Worm (Caenorhabditis elegans): ENCODE results near the gene hpo-7.

The hpo-7 gene

ce11 chrII:2122762-2123161 is 12.7 kb downstream of the hpo-7 start:
- TF ChIP-seq elt-2 (tag; optimal IDR thresholded peaks at IDR 0.05) = peak; percentile 55
- no peak for TF ChIP-seq nfya-1 (tag; optimal IDR thresholded peaks at IDR 0.05; ENCODE audit: insufficient read depth)

- no peak for TF ChIP-seq nfya-1 (tag; optimal IDR thresholded peaks at IDR 0.05; ENCODE audit: insufficient read depth)
- TF ChIP-seq elt-2 (tag; optimal IDR thresholded peaks at IDR 0.05) = peak; percentile 55
- peak; percentile 18 for TF ChIP-seq pqm-1 (tag; optimal IDR thresholded peaks at IDR 0.05)
Observed at ce11 chrII:2122091-2122490, 13.4 kb downstream of the hpo-7 start, which contains the start of gene math-37. Gene math-37, minus strand, starts transcription at chrII:2122191.

ce11 chrII:2116794-2117193 is 18.7 kb downstream of the hpo-7 start, which contains the start of gene srh-195:
Gene srh-195, minus strand, starts transcription at chrII:2116894.
- TF ChIP-seq ceh-9 (tag; optimal IDR thresholded peaks at IDR 0.05) (no peak), nhr-28 (tag; optimal IDR thresholded peaks at IDR 0.05) (no peak), zag-1 (tag; optimal IDR thresholded peaks at IDR 0.05) (no peak), lin-15B (tag; optimal IDR thresholded peaks at IDR 0.05) (no peak), aly-2 (tag; optimal IDR thresholded peaks at IDR 0.05) (no peak), hmg-11 (tag; optimal IDR thresholded peaks at IDR 0.05) (no peak), elt-2 (tag; optimal IDR thresholded peaks at IDR 0.05) (no peak), snpc-4 (tag; optimal IDR thresholded peaks at IDR 0.05) (no peak), ztf-4 (tag; optimal IDR thresholded peaks at IDR 0.05) (no peak), pqm-1 (tag; optimal IDR thresholded peaks at IDR 0.05) (no peak), mml-1 (tag; optimal IDR thresholded peaks at IDR 0.05) (no peak), skn-1 (tag; optimal IDR thresholded peaks at IDR 0.05) (no peak), fkh-10 (GFP tag; optimal IDR thresholded peaks at IDR 0.05) (no peak), nhr-25 (tag; optimal IDR thresholded peaks at IDR 0.05) (no peak), fos-1 (tag; optimal IDR thresholded peaks at IDR 0.05) (no peak), unc-62 (GFP tag; optimal IDR thresholded peaks at IDR 0.05) (no peak), fkh-2 (tag; optimal IDR thresholded peaks at IDR 0.05) (no peak), ztf-11 (tag; optimal IDR thresholded peaks at IDR 0.05) (no peak), nfya-1 (tag; optimal IDR thresholded peaks at IDR 0.05; ENCODE audit: insufficient read depth) (no peak), nhr-12 (tag; optimal IDR thresholded peaks at IDR 0.05) (no peak)

ce11 chrII:2114488-2114887 is 21.0 kb downstream of the hpo-7 start:
- TF ChIP-seq nhr-23 (tag; optimal IDR thresholded peaks at IDR 0.05) (no peak), jun-1 (tag; optimal IDR thresholded peaks at IDR 0.05) (no peak), fkh-2 (tag; optimal IDR thresholded peaks at IDR 0.05) (no peak), egl-5 (tag; optimal IDR thresholded peaks at IDR 0.05) (no peak), elt-2 (tag; optimal IDR thresholded peaks at IDR 0.05) (no peak)

- TF ChIP-seq zag-1 (tag; optimal IDR thresholded peaks at IDR 0.05) (no peak), skn-1 (tag; optimal IDR thresholded peaks at IDR 0.05) (no peak), jun-1 (tag; optimal IDR thresholded peaks at IDR 0.05) (no peak), mdl-1 (tag; optimal IDR thresholded peaks at IDR 0.05) (no peak), elt-2 (tag; optimal IDR thresholded peaks at IDR 0.05) (no peak), nhr-12 (tag; optimal IDR thresholded peaks at IDR 0.05) (no peak), unc-39 (tag; optimal IDR thresholded peaks at IDR 0.05) (no peak), tbx-2 (tag; optimal IDR thresholded peaks at IDR 0.05) (no peak), nhr-77 (tag; optimal IDR thresholded peaks at IDR 0.05) (no peak), eor-1 (tag; optimal IDR thresholded peaks at IDR 0.05) (no peak), nhr-237 (tag; optimal IDR thresholded peaks at IDR 0.05) (no peak), nhr-76 (tag; optimal IDR thresholded peaks at IDR 0.05) (no peak), lsy-12 (tag; optimal IDR thresholded peaks at IDR 0.05) (no peak), nhr-28 (tag; optimal IDR thresholded peaks at IDR 0.05) (no peak)
Observed at ce11 chrII:2112948-2113347, 22.6 kb downstream of the hpo-7 start, which contains the start of gene R52.6. Gene R52.6, minus strand, starts transcription at chrII:2113048.

ce11 chrII:2109943-2110342 is 25.6 kb downstream of the hpo-7 start, which contains the start of gene R52.5:
Gene R52.5, minus strand, starts transcription at chrII:2110043.
- TF ChIP-seq nhr-11 (tag; optimal IDR thresholded peaks at IDR 0.05) (no peak), nhr-12 (tag; optimal IDR thresholded peaks at IDR 0.05) (no peak), ama-1 (optimal IDR thresholded peaks at IDR 0.05) (no peak), pqm-1 (tag; optimal IDR thresholded peaks at IDR 0.05) (no peak), mdl-1 (tag; optimal IDR thresholded peaks at IDR 0.05) (no peak), nhr-23 (tag; optimal IDR thresholded peaks at IDR 0.05) (no peak), ztf-11 (tag; optimal IDR thresholded peaks at IDR 0.05) (no peak), jun-1 (tag; optimal IDR thresholded peaks at IDR 0.05) (no peak), unc-62 (GFP tag; optimal IDR thresholded peaks at IDR 0.05) (no peak), ztf-4 (tag; optimal IDR thresholded peaks at IDR 0.05) (no peak), fkh-2 (tag; optimal IDR thresholded peaks at IDR 0.05) (no peak), lin-39 (tag; optimal IDR thresholded peaks at IDR 0.05) (no peak)

All from whole organism, L3 larva.